Worm (Caenorhabditis elegans) whole organism, L3 larva: ENCODE measurements around the gene K08E4.7.

Source experiments
- ama-1 ChIP-seq: fragments of 150-350 bp; optimal IDR thresholded peaks from 2 replicates; lab custom pipeline; 2018
- eor-1 ChIP-seq, 2 experiments: fragments of 150-350 bp; optimal IDR thresholded peaks; 2 replicates each; lab custom pipeline; 2014 to 2018; ENCODE audit warnings: missing biosample characterization in 2 of 2, missing genetic modification characterization in 2 of 2
- nhr-23 ChIP-seq: fragments of 150-350 bp; optimal IDR thresholded peaks from 2 replicates; lab custom pipeline; 2014; ENCODE audit warnings: missing biosample characterization, missing genetic modification reagents, missing genetic modification characterization

- TF ChIP-seq eor-1 (tag; optimal IDR thresholded peaks at IDR 0.05; lab: Kevin White, UChicago) (no peak), nhr-23 (tag; lab: Kevin White, UChicago) (peak; percentile 13), ama-1 (lab: Kevin White, UChicago) (no peak)
These were observed 28.9 kb upstream of the K08E4.7 start, which contains the start of gene T12G3.2 for ce11 chrIV:12046524-12047203.
